Fruit fly (Drosophila melanogaster) whole organism, embryonic: Measurements from ENCODE around the gene CG31910.

ENCODE experiments used
- Asciz ChIP-seq: fragments of 200-800 bp; sonication (Bioruptor generic); optimal IDR thresholded peaks from 2 replicates; lab custom pipeline; 2017; ENCODE audit warnings: missing biosample characterization, mild to moderate bottlenecking, missing genetic modification characterization, missing genetic modification reagents
- BtbVII ChIP-seq: fragments of 200-800 bp; sonication (Bioruptor generic); optimal IDR thresholded peaks from 3 replicates; lab custom pipeline; 2017; ENCODE audit warnings: missing biosample characterization, mild to moderate bottlenecking, missing genetic modification characterization
- CG10321 ChIP-seq: fragments of 200-800 bp; sonication (Bioruptor generic); IDR thresholded peaks from 2 replicates; pipeline ENCODE4 v1.3.6; 2022; ENCODE audit warnings: missing biosample characterization, missing genetic modification characterization
- CG10543 ChIP-seq: fragments of 200-800 bp; sonication (Bioruptor generic); optimal IDR thresholded peaks from 3 replicates; lab custom pipeline; 2017; ENCODE audit warnings: missing biosample characterization, mild to moderate bottlenecking, missing genetic modification characterization, moderate library complexity
- CG13287 ChIP-seq: fragments of 200-800 bp; sonication (Bioruptor generic); IDR thresholded peaks from 2 replicates; pipeline ENCODE4 v1.3.6; 2022; ENCODE audit warnings: missing biosample characterization, missing genetic modification characterization; ENCODE audit not compliant: partially characterized antibody
- CG15479 ChIP-seq: fragments of 200-800 bp; sonication (Bioruptor generic); optimal IDR thresholded peaks from 3 replicates; lab custom pipeline; 2019; ENCODE audit warnings: missing biosample characterization, mild to moderate bottlenecking, missing genetic modification characterization, moderate library complexity
- CG16779 ChIP-seq: fragments of 200-800 bp; sonication (Bioruptor generic); IDR thresholded peaks from 2 replicates; pipeline ENCODE4 v1.3.6; 2022; ENCODE audit warnings: missing biosample characterization, missing genetic modification characterization
- CG17361 ChIP-seq: fragments of 200-800 bp; sonication (Bioruptor generic); IDR thresholded peaks from 3 replicates; pipeline ENCODE4 v1.3.6; 2022; ENCODE audit warnings: missing biosample characterization, missing genetic modification characterization
- CG17912 ChIP-seq: fragments of 200-800 bp; sonication (Bioruptor generic); optimal IDR thresholded peaks from 2 replicates; lab custom pipeline; 2018; ENCODE audit warnings: missing biosample characterization, mild to moderate bottlenecking, missing genetic modification characterization
- CG2199 ChIP-seq: fragments of 200-800 bp; sonication (Bioruptor generic); IDR thresholded peaks from 3 replicates; pipeline ENCODE4 v1.3.6; 2022; ENCODE audit warnings: missing biosample characterization, missing genetic modification characterization
- CG3281 ChIP-seq: fragments of 200-800 bp; sonication (Bioruptor generic); optimal IDR thresholded peaks from 3 replicates; lab custom pipeline; 2017; ENCODE audit warnings: missing biosample characterization, mild to moderate bottlenecking, missing genetic modification characterization
- CG3726 ChIP-seq: fragments of 200-800 bp; sonication (Bioruptor generic); IDR thresholded peaks from 3 replicates; pipeline ENCODE4, ENCODE4 v1.3.6; 2022; ENCODE audit warnings: missing biosample characterization, missing genetic modification characterization
- CG5180 ChIP-seq: fragments of 200-800 bp; sonication (Bioruptor generic); optimal IDR thresholded peaks from 3 replicates; lab custom pipeline; 2017; ENCODE audit warnings: missing biosample characterization, missing genetic modification characterization, mild to moderate bottlenecking, moderate library complexity, missing genetic modification reagents
- CG8290 ChIP-seq, 3 experiments: fragments of 200-800 bp; sonication (Bioruptor generic); optimal IDR thresholded peaks; 2 replicates each; lab custom pipeline; 2016 to 2019; ENCODE audit warnings: missing biosample characterization in 3 of 3, missing genetic modification characterization in 3 of 3, mild to moderate bottlenecking in 2 of 3, moderate library complexity in 1 of 3
- CrebB ChIP-seq: fragments of 200-800 bp; sonication (Bioruptor generic); optimal IDR thresholded peaks from 3 replicates; lab custom pipeline; 2018; ENCODE audit warnings: missing biosample characterization, mild to moderate bottlenecking, missing genetic modification characterization
- D ChIP-seq, 2 experiments: fragments of 200-800 bp in 1 of 2; fragments of >200 bp in 1 of 2; sonication (Bioruptor generic) in 1 of 2; optimal IDR thresholded peaks; 2 replicates in 1 of 2; 3 replicates in 1 of 2; lab custom pipeline; 2017; ENCODE audit warnings: mild to moderate bottlenecking in 1 of 2, missing biosample characterization in 1 of 2, missing genetic modification characterization in 1 of 2, missing genetic modification reagents in 1 of 2
- Dbx ChIP-seq: fragments of 200-800 bp; sonication (Bioruptor generic); IDR thresholded peaks from 3 replicates; pipeline ENCODE4 v1.3.6; 2022; ENCODE audit warnings: missing biosample characterization, missing genetic modification characterization
- Fer1 ChIP-seq: fragments of 200-800 bp; sonication (Bioruptor generic); optimal IDR thresholded peaks from 2 replicates; lab custom pipeline; 2017; ENCODE audit warnings: missing biosample characterization, mild to moderate bottlenecking, missing genetic modification characterization
- Fer2 ChIP-seq: fragments of 200-800 bp; sonication (Bioruptor generic); optimal IDR thresholded peaks from 2 replicates; lab custom pipeline; 2018; ENCODE audit warnings: missing biosample characterization, mild to moderate bottlenecking, missing genetic modification characterization, moderate library complexity
- H15 ChIP-seq: fragments of 200-800 bp; sonication (Bioruptor generic); IDR thresholded peaks from 3 replicates; pipeline ENCODE4 v1.3.6; 2022; ENCODE audit warnings: missing biosample characterization, missing genetic modification characterization
- NC2β ChIP-seq: fragments of 200-800 bp; sonication (Bioruptor generic); optimal IDR thresholded peaks from 2 replicates; lab custom pipeline; 2016; ENCODE audit warnings: missing biosample characterization, missing genetic modification characterization
- Nf-YA ChIP-seq: fragments of 200-800 bp; sonication (Bioruptor generic); IDR thresholded peaks from 2 replicates; pipeline ENCODE4 v1.3.6; 2022; ENCODE audit warnings: missing biosample characterization, missing genetic modification characterization
- Nf-YC ChIP-seq: fragments of 200-800 bp; optimal IDR thresholded peaks from 3 replicates; lab custom pipeline; 2019; ENCODE audit warnings: missing biosample characterization, mild to moderate bottlenecking, missing genetic modification characterization, moderate library complexity
- Rx ChIP-seq: fragments of 200-800 bp; sonication (Bioruptor generic); IDR thresholded peaks from 2 replicates; pipeline ENCODE4 v1.3.6; 2022; ENCODE audit warnings: missing biosample characterization, missing genetic modification characterization
- bcd ChIP-seq: fragments of 200-800 bp; sonication (Bioruptor generic); optimal IDR thresholded peaks from 2 replicates; lab custom pipeline; 2017; ENCODE audit warnings: missing biosample characterization, mild to moderate bottlenecking, missing genetic modification characterization
- caup ChIP-seq: fragments of 200-800 bp; sonication (Bioruptor generic); optimal IDR thresholded peaks from 3 replicates; lab custom pipeline; 2017; ENCODE audit warnings: missing biosample characterization, mild to moderate bottlenecking, missing genetic modification characterization, moderate library complexity; ENCODE audit not compliant: severe bottlenecking
- chinmo ChIP-seq: fragments of 200-800 bp; sonication (Bioruptor generic); IDR thresholded peaks from 4 replicates; pipeline ENCODE4 v1.3.6; 2022; ENCODE audit warnings: missing biosample characterization, missing genetic modification characterization; ENCODE audit not compliant: partially characterized antibody
- cwo ChIP-seq: fragments of 200-800 bp; sonication (Bioruptor generic); optimal IDR thresholded peaks from 3 replicates; lab custom pipeline; 2017; ENCODE audit warnings: missing biosample characterization, missing genetic modification characterization, mild to moderate bottlenecking, moderate library complexity, missing genetic modification reagents
- disco-r ChIP-seq: fragments of 200-800 bp; sonication (Bioruptor generic); optimal IDR thresholded peaks from 2 replicates; lab custom pipeline; 2016; ENCODE audit warnings: missing biosample characterization, missing genetic modification characterization
- exex ChIP-seq: fragments of 200-800 bp; sonication (Bioruptor generic); optimal IDR thresholded peaks from 4 replicates; lab custom pipeline; 2018; ENCODE audit warnings: missing biosample characterization, mild to moderate bottlenecking, missing genetic modification characterization, moderate library complexity
- fd3F ChIP-seq: fragments of 200-800 bp; sonication (Bioruptor generic); optimal IDR thresholded peaks from 2 replicates; lab custom pipeline; 2018; ENCODE audit warnings: missing biosample characterization, mild to moderate bottlenecking, missing genetic modification characterization, moderate library complexity
- gcm2 ChIP-seq: fragments of 200-800 bp; sonication (Bioruptor generic); optimal IDR thresholded peaks from 2 replicates; lab custom pipeline; 2016; ENCODE audit warnings: missing biosample characterization, missing genetic modification characterization
- grn ChIP-seq: fragments of 200-800 bp; sonication (Bioruptor generic); optimal IDR thresholded peaks from 3 replicates; lab custom pipeline; 2017; ENCODE audit warnings: missing biosample characterization, missing genetic modification characterization
- jing ChIP-seq: fragments of 200-800 bp; sonication (Bioruptor generic); optimal IDR thresholded peaks from 2 replicates; lab custom pipeline; 2018; ENCODE audit warnings: missing biosample characterization, mild to moderate bottlenecking, missing genetic modification characterization
- kay ChIP-seq: fragments of 200-800 bp; sonication (Bioruptor generic); optimal IDR thresholded peaks from 2 replicates; lab custom pipeline; 2016; ENCODE audit warnings: missing biosample characterization, missing genetic modification characterization
- kni ChIP-seq: fragments of 200-800 bp; sonication (Bioruptor generic); optimal IDR thresholded peaks from 3 replicates; lab custom pipeline; 2017; ENCODE audit warnings: mild to moderate bottlenecking, missing biosample characterization, missing genetic modification reagents, missing genetic modification characterization
- lab ChIP-seq: fragments of 200-800 bp; sonication (Bioruptor generic); optimal IDR thresholded peaks from 3 replicates; lab custom pipeline; 2017; ENCODE audit warnings: missing biosample characterization, missing genetic modification characterization, mild to moderate bottlenecking, moderate library complexity, missing genetic modification reagents
- lbe ChIP-seq: fragments of 200-800 bp; sonication (Bioruptor generic); optimal IDR thresholded peaks from 2 replicates; lab custom pipeline; 2016; ENCODE audit warnings: missing biosample characterization, mild to moderate bottlenecking, missing genetic modification characterization
- lilli ChIP-seq: fragments of 200-800 bp; sonication (Bioruptor generic); optimal IDR thresholded peaks from 3 replicates; lab custom pipeline; 2016; ENCODE audit warnings: missing biosample characterization, missing genetic modification characterization
- lov ChIP-seq, 2 experiments: fragments of 200-800 bp in 1 of 2; fragments of >200 bp in 1 of 2; sonication (Bioruptor generic) in 1 of 2; IDR thresholded peaks in 1 of 2; optimal IDR thresholded peaks in 1 of 2; 2 replicates in 1 of 2; 3 replicates in 1 of 2; pipeline versions ENCODE4 v1.3.6 to Lab custom; 2017 to 2022; ENCODE audit warnings: missing biosample characterization in 1 of 2, missing genetic modification characterization in 1 of 2
- luna ChIP-seq: fragments of 200-800 bp; sonication (Bioruptor generic); optimal IDR thresholded peaks from 2 replicates; lab custom pipeline; 2016; ENCODE audit warnings: missing biosample characterization, missing genetic modification characterization
- nom ChIP-seq: fragments of 200-800 bp; sonication (Bioruptor generic); optimal IDR thresholded peaks from 2 replicates; lab custom pipeline; 2017; ENCODE audit warnings: missing biosample characterization, missing genetic modification characterization, mild to moderate bottlenecking, moderate library complexity, missing genetic modification reagents
- pros ChIP-seq: fragments of 200-800 bp; sonication (Bioruptor generic); optimal IDR thresholded peaks from 3 replicates; lab custom pipeline; 2019; ENCODE audit warnings: missing biosample characterization, mild to moderate bottlenecking, missing genetic modification characterization, moderate library complexity
- stwl ChIP-seq: fragments of 200-800 bp; sonication (Bioruptor generic); optimal IDR thresholded peaks from 3 replicates; lab custom pipeline; 2018; ENCODE audit warnings: missing biosample characterization, mild to moderate bottlenecking, missing genetic modification characterization, moderate library complexity
- sug ChIP-seq: fragments of 200-800 bp; optimal IDR thresholded peaks from 2 replicates; lab custom pipeline; 2019; ENCODE audit warnings: missing biosample characterization, mild to moderate bottlenecking, missing genetic modification characterization, moderate library complexity
- usp ChIP-seq: fragments of >200 bp; optimal IDR thresholded peaks from 2 replicates; lab custom pipeline; 2017; ENCODE audit warnings: missing biosample characterization, missing genetic modification characterization
- wek ChIP-seq: fragments of 200-800 bp; sonication (Bioruptor generic); optimal IDR thresholded peaks from 3 replicates; lab custom pipeline; 2018; ENCODE audit warnings: missing biosample characterization, mild to moderate bottlenecking, missing genetic modification characterization, moderate library complexity

The CG31910 gene

DNA sequence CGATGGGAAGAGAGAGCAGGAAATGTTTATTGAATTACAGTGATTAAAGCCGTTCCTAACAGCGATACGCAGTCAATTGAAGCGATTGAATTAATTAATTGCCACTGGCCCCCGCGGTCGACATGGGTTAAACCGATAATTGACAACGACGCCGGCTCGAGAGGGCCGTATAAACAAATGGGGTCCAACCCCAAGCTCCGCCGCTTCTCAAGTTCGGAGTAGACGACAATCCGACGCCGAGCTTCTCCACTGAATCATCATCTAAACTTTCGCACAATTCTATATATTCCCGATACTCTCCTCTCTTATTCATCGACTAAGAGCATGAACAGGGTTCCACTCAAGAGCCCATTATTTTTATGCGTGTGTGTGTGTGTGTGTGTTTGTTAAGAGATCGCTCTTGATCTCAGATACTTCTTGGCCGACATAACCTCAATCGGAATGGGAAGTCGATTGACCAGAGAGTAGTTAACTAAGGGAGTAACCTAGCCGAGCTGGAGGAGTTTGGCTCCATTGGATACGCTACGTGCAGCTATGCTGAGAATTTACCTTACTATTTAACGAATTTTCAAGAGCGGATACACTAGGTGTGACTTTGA lies 46.5 kb upstream of the CG31910 start (continued):
- no peak for TF ChIP-seq H15 (GFP tag; lab: Robert Waterston, UW)
- no peak for TF ChIP-seq CG10543 (GFP tag; lab: Kevin White, UChicago)
- no peak for TF ChIP-seq CG10321 (GFP tag; lab: Robert Waterston, UW)
- no peak for TF ChIP-seq lilli (GFP tag; lab: Kevin White, UChicago)
- 0 out of 4 replicates have a peak, but pooled peaks have one; percentile 72 for TF ChIP-seq chinmo (GFP tag; lab: Robert Waterston, UW)
- TF ChIP-seq luna (GFP tag; lab: Kevin White, UChicago), result no peak
- TF ChIP-seq CG3726 (GFP tag; lab: Robert Waterston, UW), result no peak
- TF ChIP-seq disco-r (GFP tag; lab: Kevin White, UChicago), result no peak
- TF ChIP-seq CG16779, result no peak
- no peak for TF ChIP-seq stwl (tag; lab: Kevin White, UChicago)
- TF ChIP-seq CG13287 (GFP tag; lab: Robert Waterston, UW), result peak; percentile 51
- TF ChIP-seq usp, result no peak
- TF ChIP-seq CG5180 (GFP tag; lab: Kevin White, UChicago), result peak; percentile 34
- TF ChIP-seq NC2β (GFP tag; lab: Kevin White, UChicago), result no peak
- TF ChIP-seq Fer2 (tag; lab: Kevin White, UChicago), result no peak
- TF ChIP-seq fd3F (GFP tag; lab: Kevin White, UChicago), result no peak
- TF ChIP-seq CrebB, result peak; percentile 42
- no peak for TF ChIP-seq wek (GFP tag; lab: Kevin White, UChicago)
- TF ChIP-seq lbe (GFP tag; lab: Kevin White, UChicago), result no peak
- no peak for TF ChIP-seq CG3281 (GFP tag; lab: Kevin White, UChicago)
- TF ChIP-seq gcm2 (GFP tag; lab: Kevin White, UChicago), result no peak
- TF ChIP-seq jing (GFP tag; lab: Kevin White, UChicago), result no peak
- no peak for TF ChIP-seq Nf-YA (GFP tag; lab: Robert Waterston, UW)
- no peak for TF ChIP-seq bcd (GFP tag; lab: Kevin White, UChicago)
- peak; percentile 66 for TF ChIP-seq kni

dm6 chr2L:6789358-6789757 lies 43.9 kb upstream of the CG31910 start:
- TF ChIP-seq Dbx (GFP tag; lab: Robert Waterston, UW) (no peak), cwo (peak; percentile 31), D (optimal IDR thresholded peaks at IDR 0.05; lab: Kevin White, UChicago) (no peak), D (GFP tag; optimal IDR thresholded peaks at IDR 0.05; lab: Kevin White, UChicago) (no peak), sug (tag; lab: Kevin White, UChicago) (peak; percentile 70), grn (peak; percentile 99), caup (GFP tag; lab: Kevin White, UChicago) (peak; percentile 33), Rx (GFP tag; lab: Robert Waterston, UW) (0 out of 2 replicates have a peak, but pooled peaks have one; percentile 11), BtbVII (GFP tag; lab: Kevin White, UChicago) (peak; percentile 25), CG15479 (GFP tag; lab: Kevin White, UChicago) (peak; percentile 25), CG3281 (GFP tag; lab: Kevin White, UChicago) (peak; percentile 39), Nf-YC (tag; lab: Kevin White, UChicago) (peak; percentile 15), kay (GFP tag; lab: Kevin White, UChicago) (no peak), lab (GFP tag; lab: Kevin White, UChicago) (peak; percentile 84), lov (optimal IDR thresholded peaks at IDR 0.05; lab: Kevin White, UChicago) (no peak), lov (GFP tag; IDR thresholded peaks at IDR 0.05; lab: Robert Waterston, UW) (0 out of 3 replicates have a peak, but pooled peaks have one; percentile 15), CG17912 (no peak), CG10543 (GFP tag; lab: Kevin White, UChicago) (peak; percentile 36), pros (GFP tag; lab: Kevin White, UChicago) (peak; percentile 16), CG8290 (GFP tag; optimal IDR thresholded peaks at IDR 0.05; lab: Kevin White, UChicago) (no peak), CG8290 (tag; optimal IDR thresholded peaks at IDR 0.05; lab: Kevin White, UChicago) (peak in 1 of 2 experiments; percentile 9), CG2199 (GFP tag; lab: Robert Waterston, UW) (0 out of 3 replicates have a peak, but pooled peaks have one; percentile 69), exex (tag; lab: Kevin White, UChicago) (peak; percentile 91), Fer1 (GFP tag; lab: Kevin White, UChicago) (peak; percentile 28), Asciz (GFP tag; lab: Kevin White, UChicago) (peak; percentile 41), nom (peak; percentile 41), CG17361 (GFP tag; lab: Robert Waterston, UW) (no peak)
